Fruit fly (Drosophila melanogaster) whole organism, embryonic: ENCODE measurements around the gene Gart.

Source experiments
- Ada2b ChIP-seq: fragments of 200-800 bp; sonication (Bioruptor generic); IDR thresholded peaks from 2 replicates; pipeline ENCODE4 v1.3.6; 2022; ENCODE audit warnings: missing biosample characterization, missing genetic modification characterization
- Antp ChIP-seq: fragments of 200-800 bp; sonication (Bioruptor generic); optimal IDR thresholded peaks from 3 replicates; lab custom pipeline; 2016; ENCODE audit warnings: missing biosample characterization, missing genetic modification characterization
- B-H1 ChIP-seq: fragments of 200-800 bp; sonication (Bioruptor generic); IDR thresholded peaks from 3 replicates; pipeline ENCODE4 v1.3.6; 2022; ENCODE audit warnings: missing biosample characterization, missing genetic modification characterization
- B-H2 ChIP-seq: fragments of 200-800 bp; sonication (Bioruptor generic); optimal IDR thresholded peaks from 2 replicates; lab custom pipeline; 2018; ENCODE audit warnings: missing biosample characterization, mild to moderate bottlenecking, missing genetic modification characterization
- C15 ChIP-seq: fragments of 200-800 bp; sonication (Bioruptor generic); IDR thresholded peaks from 3 replicates; pipeline ENCODE4 v1.3.6; 2022; ENCODE audit warnings: missing biosample characterization, missing genetic modification characterization
- CG11695 ChIP-seq: fragments of 200-800 bp; sonication (Bioruptor generic); IDR thresholded peaks from 3 replicates; pipeline ENCODE4 v1.3.6; 2022; ENCODE audit warnings: missing biosample characterization, missing genetic modification characterization
- CG12236 ChIP-seq: fragments of 200-800 bp; sonication (Bioruptor generic); optimal IDR thresholded peaks from 2 replicates; lab custom pipeline; 2016; ENCODE audit warnings: missing biosample characterization, missing genetic modification characterization
- CG12744 ChIP-seq: fragments of 200-800 bp; sonication (Bioruptor generic); optimal IDR thresholded peaks from 2 replicates; lab custom pipeline; 2016; ENCODE audit warnings: missing biosample characterization, missing genetic modification characterization
- CG15696 ChIP-seq: fragments of 200-800 bp; sonication (Bioruptor generic); optimal IDR thresholded peaks from 2 replicates; lab custom pipeline; 2019; ENCODE audit warnings: missing biosample characterization, mild to moderate bottlenecking, missing genetic modification characterization, moderate library complexity
- CG3281 ChIP-seq: fragments of 200-800 bp; sonication (Bioruptor generic); optimal IDR thresholded peaks from 3 replicates; lab custom pipeline; 2017; ENCODE audit warnings: missing biosample characterization, mild to moderate bottlenecking, missing genetic modification characterization
- CG3726 ChIP-seq: fragments of 200-800 bp; sonication (Bioruptor generic); IDR thresholded peaks from 3 replicates; pipeline ENCODE4, ENCODE4 v1.3.6; 2022; ENCODE audit warnings: missing biosample characterization, missing genetic modification characterization
- CG4328 ChIP-seq: fragments of 200-800 bp; sonication (Bioruptor generic); optimal IDR thresholded peaks from 3 replicates; lab custom pipeline; 2017; ENCODE audit warnings: missing biosample characterization, missing genetic modification reagents, missing genetic modification characterization
- CG4707 ChIP-seq: fragments of 200-800 bp; sonication (Bioruptor generic); optimal IDR thresholded peaks from 2 replicates; lab custom pipeline; 2018; ENCODE audit warnings: missing biosample characterization, mild to moderate bottlenecking, missing genetic modification characterization, moderate library complexity
- CG5180 ChIP-seq: fragments of 200-800 bp; sonication (Bioruptor generic); optimal IDR thresholded peaks from 3 replicates; lab custom pipeline; 2017; ENCODE audit warnings: missing biosample characterization, missing genetic modification characterization, mild to moderate bottlenecking, moderate library complexity, missing genetic modification reagents
- CG6654 ChIP-seq: fragments of 200-800 bp; sonication (Bioruptor generic); optimal IDR thresholded peaks from 2 replicates; lab custom pipeline; 2017; ENCODE audit warnings: missing biosample characterization, mild to moderate bottlenecking, missing genetic modification characterization
- CG7357 ChIP-seq: fragments of 200-800 bp; sonication (Bioruptor generic); IDR thresholded peaks from 3 replicates; pipeline ENCODE4 v1.3.6; 2022; ENCODE audit warnings: missing biosample characterization, missing genetic modification characterization
- CG7963 ChIP-seq: fragments of 200-800 bp; sonication (Bioruptor generic); IDR thresholded peaks from 3 replicates; pipeline ENCODE4 v1.3.6; 2022; ENCODE audit warnings: missing biosample characterization, missing genetic modification characterization; ENCODE audit not compliant: partially characterized antibody
- CG8281 ChIP-seq: fragments of 200-800 bp; sonication (Bioruptor generic); optimal IDR thresholded peaks from 2 replicates; lab custom pipeline; 2018; ENCODE audit warnings: missing biosample characterization, mild to moderate bottlenecking, missing genetic modification characterization, moderate library complexity
- CG8388 ChIP-seq: fragments of 200-800 bp; sonication (Bioruptor generic); optimal IDR thresholded peaks from 2 replicates; lab custom pipeline; 2019; ENCODE audit warnings: missing biosample characterization, mild to moderate bottlenecking, missing genetic modification characterization, moderate library complexity
- Dll ChIP-seq: fragments of 200-800 bp; sonication (Bioruptor generic); IDR thresholded peaks from 4 replicates; pipeline ENCODE4 v1.3.6; 2022; ENCODE audit warnings: missing biosample characterization, missing genetic modification characterization; ENCODE audit not compliant: partially characterized antibody
- Ets97D ChIP-seq: fragments of 200-800 bp; sonication (Bioruptor generic); optimal IDR thresholded peaks from 3 replicates; lab custom pipeline; 2016; ENCODE audit warnings: missing biosample characterization, missing genetic modification characterization
- H15 ChIP-seq: fragments of 200-800 bp; sonication (Bioruptor generic); IDR thresholded peaks from 3 replicates; pipeline ENCODE4 v1.3.6; 2022; ENCODE audit warnings: missing biosample characterization, missing genetic modification characterization
- HLH3B ChIP-seq: fragments of 200-800 bp; sonication (Bioruptor generic); IDR thresholded peaks from 2 replicates; pipeline ENCODE4 v1.3.6; 2022; ENCODE audit warnings: missing biosample characterization, missing genetic modification characterization
- Hr51 ChIP-seq, 2 experiments: fragments of 200-800 bp; sonication (Bioruptor generic); optimal IDR thresholded peaks; 2 replicates in 1 of 2; 3 replicates in 1 of 2; lab custom pipeline; 2016 to 2018; ENCODE audit warnings: missing biosample characterization in 2 of 2, missing genetic modification characterization in 2 of 2, mild to moderate bottlenecking in 1 of 2, moderate library complexity in 1 of 2
- MESR4 ChIP-seq: fragments of 200-800 bp; sonication (Bioruptor generic); optimal IDR thresholded peaks from 2 replicates; lab custom pipeline; 2018; ENCODE audit warnings: missing biosample characterization, mild to moderate bottlenecking, missing genetic modification characterization, moderate library complexity
- Max ChIP-seq: fragments of 200-800 bp; sonication (Bioruptor generic); optimal IDR thresholded peaks from 2 replicates; lab custom pipeline; 2016; ENCODE audit warnings: missing biosample characterization, mild to moderate bottlenecking, missing genetic modification characterization
- Mrtf ChIP-seq: fragments of 200-800 bp; sonication (Bioruptor generic); IDR thresholded peaks from 3 replicates; pipeline ENCODE4 v1.3.6; 2022; ENCODE audit warnings: missing biosample characterization, missing genetic modification characterization
- Pdp1 ChIP-seq, 2 experiments: fragments of 200-800 bp; sonication (Bioruptor generic); optimal IDR thresholded peaks; 3 replicates each; lab custom pipeline; 2016; ENCODE audit warnings: missing biosample characterization in 2 of 2, missing genetic modification characterization in 2 of 2, mild to moderate bottlenecking in 1 of 2, moderate library complexity in 1 of 2
- Six4 ChIP-seq: fragments of 200-800 bp; sonication (Bioruptor generic); optimal IDR thresholded peaks from 2 replicates; lab custom pipeline; 2016; ENCODE audit warnings: missing biosample characterization, missing genetic modification characterization
- Ssrp ChIP-seq: fragments of 200-800 bp; sonication (Bioruptor generic); optimal IDR thresholded peaks from 2 replicates; lab custom pipeline; 2018; ENCODE audit warnings: missing biosample characterization, mild to moderate bottlenecking, missing genetic modification characterization, moderate library complexity
- abd-A ChIP-seq: fragments of 200-800 bp; sonication (Bioruptor generic); optimal IDR thresholded peaks from 3 replicates; lab custom pipeline; 2019; ENCODE audit warnings: missing biosample characterization, mild to moderate bottlenecking, missing genetic modification characterization, moderate library complexity
- croc ChIP-seq: fragments of 200-800 bp; sonication (Bioruptor generic); conservative IDR thresholded peaks from 3 replicates; pipeline ENCODE4 v1.3.6; 2022; ENCODE audit warnings: missing biosample characterization, missing genetic modification characterization
- dimm ChIP-seq: fragments of 200-800 bp; sonication (Bioruptor generic); IDR thresholded peaks from 2 replicates; pipeline ENCODE4 v1.3.6; 2022; ENCODE audit warnings: missing biosample characterization, missing genetic modification characterization
- fd96Cb ChIP-seq: fragments of 200-800 bp; sonication (Bioruptor generic); optimal IDR thresholded peaks from 2 replicates; lab custom pipeline; 2018; ENCODE audit warnings: missing biosample characterization, mild to moderate bottlenecking, missing genetic modification characterization, moderate library complexity
- gem ChIP-seq: fragments of 200-800 bp; sonication (Bioruptor generic); optimal IDR thresholded peaks from 2 replicates; lab custom pipeline; 2019; ENCODE audit warnings: missing biosample characterization, mild to moderate bottlenecking, missing genetic modification characterization, moderate library complexity
- jumu ChIP-seq: fragments of 200-800 bp; sonication (Bioruptor generic); optimal IDR thresholded peaks from 3 replicates; lab custom pipeline; 2016; ENCODE audit warnings: missing biosample characterization, missing genetic modification characterization
- knrl ChIP-seq: fragments of 200-800 bp; sonication (Bioruptor generic); IDR thresholded peaks from 3 replicates; pipeline ENCODE4 v1.3.6; 2022; ENCODE audit warnings: missing biosample characterization, missing genetic modification characterization; ENCODE audit not compliant: partially characterized antibody
- nom ChIP-seq: fragments of 200-800 bp; sonication (Bioruptor generic); optimal IDR thresholded peaks from 2 replicates; lab custom pipeline; 2017; ENCODE audit warnings: missing biosample characterization, missing genetic modification characterization, mild to moderate bottlenecking, moderate library complexity, missing genetic modification reagents
- org-1 ChIP-seq: fragments of 200-800 bp; sonication (Bioruptor generic); optimal IDR thresholded peaks from 2 replicates; lab custom pipeline; 2017; ENCODE audit warnings: missing biosample characterization, missing genetic modification characterization
- phol ChIP-seq: fragments of 200-800 bp; sonication (Bioruptor generic); optimal IDR thresholded peaks from 3 replicates; lab custom pipeline; 2018; ENCODE audit warnings: missing biosample characterization, mild to moderate bottlenecking, missing genetic modification characterization, moderate library complexity
- ro ChIP-seq: fragments of 200-800 bp; sonication (Bioruptor generic); IDR thresholded peaks from 2 replicates; pipeline ENCODE4 v1.3.6; 2022; ENCODE audit warnings: missing biosample characterization, missing genetic modification characterization
- shn ChIP-seq: fragments of 200-800 bp; sonication (Bioruptor generic); optimal IDR thresholded peaks from 3 replicates; lab custom pipeline; 2016; ENCODE audit warnings: missing biosample characterization, missing genetic modification characterization
- sqz ChIP-seq: fragments of 200-800 bp; sonication (Bioruptor generic); optimal IDR thresholded peaks from 3 replicates; lab custom pipeline; 2018; ENCODE audit warnings: missing biosample characterization, mild to moderate bottlenecking, missing genetic modification characterization
- stwl ChIP-seq: fragments of 200-800 bp; sonication (Bioruptor generic); optimal IDR thresholded peaks from 3 replicates; lab custom pipeline; 2018; ENCODE audit warnings: missing biosample characterization, mild to moderate bottlenecking, missing genetic modification characterization, moderate library complexity
- tap ChIP-seq: fragments of 200-800 bp; optimal IDR thresholded peaks from 3 replicates; lab custom pipeline; 2019; ENCODE audit warnings: missing biosample characterization, mild to moderate bottlenecking, missing genetic modification characterization, moderate library complexity
- tio ChIP-seq: fragments of 200-800 bp; sonication (Bioruptor generic); optimal IDR thresholded peaks from 2 replicates; lab custom pipeline; 2017; ENCODE audit warnings: missing biosample characterization, missing genetic modification characterization, inconsistent platforms
- trh ChIP-seq: fragments of 200-800 bp; sonication (Bioruptor generic); optimal IDR thresholded peaks from 2 replicates; lab custom pipeline; 2016; ENCODE audit warnings: missing biosample characterization, missing genetic modification characterization
- usp ChIP-seq: fragments of >200 bp; optimal IDR thresholded peaks from 2 replicates; lab custom pipeline; 2017; ENCODE audit warnings: missing biosample characterization, missing genetic modification characterization
- wor ChIP-seq: fragments of 200-800 bp; sonication (Bioruptor generic); IDR thresholded peaks from 2 replicates; pipeline ENCODE4 v1.3.6; 2022; ENCODE audit warnings: missing biosample characterization, missing genetic modification characterization
- zfh1 ChIP-seq: fragments of 200-800 bp; sonication (Bioruptor generic); IDR thresholded peaks from 3 replicates; pipeline ENCODE4 v1.3.6; 2022; ENCODE audit warnings: missing biosample characterization, missing genetic modification characterization

Gene Gart

dm6 chr2L:7033100-7033675, 9.5 kb upstream of the Gart start (continued):
- TF ChIP-seq Mrtf (GFP tag; lab: Robert Waterston, UW) (no peak), Pdp1 (GFP tag; optimal IDR thresholded peaks at IDR 0.05; lab: Kevin White, UChicago) (peak; percentile 25 to 34), C15 (no peak), Ada2b (peak; percentile 55), CG7357 (no peak), usp (GFP tag; lab: Kevin White, UChicago) (no peak), CG3281 (GFP tag; lab: Kevin White, UChicago) (peak; percentile 18), abd-A (tag; lab: Kevin White, UChicago) (no peak), tio (GFP tag; lab: Kevin White, UChicago) (no peak), CG12744 (no peak), fd96Cb (tag; lab: Kevin White, UChicago) (no peak), CG8281 (tag; lab: Kevin White, UChicago) (no peak), dimm (GFP tag; lab: Robert Waterston, UW) (no peak), gem (tag; lab: Kevin White, UChicago) (no peak), Six4 (GFP tag; lab: Kevin White, UChicago) (no peak), Antp (peak; percentile 50), CG4707 (peak; percentile 8), Hr51 (GFP tag; optimal IDR thresholded peaks at IDR 0.05; lab: Kevin White, UChicago) (peak in 1 of 2 experiments; percentile 34), HLH3B (GFP tag; lab: Robert Waterston, UW) (0 out of 2 replicates have a peak, but pooled peaks have one; percentile 21), org-1 (GFP tag; lab: Kevin White, UChicago) (no peak), CG5180 (GFP tag; lab: Kevin White, UChicago) (no peak), CG6654 (GFP tag; lab: Kevin White, UChicago) (no peak), tap (tag; lab: Kevin White, UChicago) (no peak), jumu (GFP tag; lab: Kevin White, UChicago) (peak; percentile 40), knrl (GFP tag; lab: Robert Waterston, UW) (no peak), CG4328 (no peak), trh (no peak), Ets97D (GFP tag; lab: Kevin White, UChicago) (peak; percentile 12), Dll (GFP tag; lab: Robert Waterston, UW) (no peak), CG15696 (tag; lab: Kevin White, UChicago) (no peak), wor (GFP tag; lab: Robert Waterston, UW) (no peak), nom (peak; percentile 73), B-H1 (GFP tag; lab: Robert Waterston, UW) (peak; percentile 38; the same call in 1 of the 3 replicates), CG7963 (no peak), CG11695 (0 out of 3 replicates have a peak, but pooled peaks have one; percentile 8), zfh1 (GFP tag; lab: Robert Waterston, UW) (peak; percentile 65; the same call in 2 of the 3 replicates), MESR4 (GFP tag; lab: Kevin White, UChicago) (no peak), croc (GFP tag; lab: Robert Waterston, UW) (no peak), CG3726 (GFP tag; lab: Robert Waterston, UW) (no peak), ro (GFP tag; lab: Robert Waterston, UW) (no peak), shn (no peak), sqz (GFP tag; lab: Kevin White, UChicago) (peak; percentile 50), CG8388 (GFP tag; lab: Kevin White, UChicago) (no peak), Ssrp (tag; lab: Kevin White, UChicago) (no peak), B-H2 (GFP tag; lab: Kevin White, UChicago) (peak; percentile 43), H15 (no peak), CG12236 (no peak), Max (GFP tag; lab: Kevin White, UChicago) (peak; percentile 30), stwl (tag; lab: Kevin White, UChicago) (no peak), phol (no peak)
